Fruit fly (Drosophila melanogaster) whole organism, embryonic: ENCODE measurements around the gene DhpD.

Source experiments
- Antp ChIP-seq: fragments of 200-800 bp; sonication (Bioruptor generic); optimal IDR thresholded peaks from 3 replicates; lab custom pipeline; 2016; ENCODE audit warnings: missing biosample characterization, missing genetic modification characterization
- Bgb ChIP-seq: fragments of 200-800 bp; sonication (Bioruptor generic); IDR thresholded peaks from 2 replicates; pipeline ENCODE4 v1.3.6; 2022; ENCODE audit warnings: missing biosample characterization, missing genetic modification characterization; ENCODE audit not compliant: partially characterized antibody
- BtbVII ChIP-seq: fragments of 200-800 bp; sonication (Bioruptor generic); optimal IDR thresholded peaks from 3 replicates; lab custom pipeline; 2017; ENCODE audit warnings: missing biosample characterization, mild to moderate bottlenecking, missing genetic modification characterization
- CG10543 ChIP-seq: fragments of 200-800 bp; sonication (Bioruptor generic); optimal IDR thresholded peaks from 3 replicates; lab custom pipeline; 2017; ENCODE audit warnings: missing biosample characterization, mild to moderate bottlenecking, missing genetic modification characterization, moderate library complexity
- CG11247 ChIP-seq: fragments of 200-800 bp; sonication (Bioruptor generic); IDR thresholded peaks from 2 replicates; pipeline ENCODE4 v1.3.6; 2022; ENCODE audit warnings: missing biosample characterization, missing genetic modification characterization
- CG13624 ChIP-seq: fragments of 200-800 bp; sonication (Bioruptor generic); optimal IDR thresholded peaks from 2 replicates; lab custom pipeline; 2016; ENCODE audit warnings: missing biosample characterization, missing genetic modification characterization
- CG15011 ChIP-seq: fragments of 200-800 bp; sonication (Bioruptor generic); optimal IDR thresholded peaks from 3 replicates; lab custom pipeline; 2018; ENCODE audit warnings: missing biosample characterization, mild to moderate bottlenecking, missing genetic modification characterization
- CG15696 ChIP-seq: fragments of 200-800 bp; sonication (Bioruptor generic); optimal IDR thresholded peaks from 2 replicates; lab custom pipeline; 2019; ENCODE audit warnings: missing biosample characterization, mild to moderate bottlenecking, missing genetic modification characterization, moderate library complexity
- CG1602 ChIP-seq: fragments of 200-800 bp; sonication (Bioruptor generic); optimal IDR thresholded peaks from 3 replicates; lab custom pipeline; 2016; ENCODE audit warnings: missing biosample characterization, missing genetic modification characterization
- CG1603 ChIP-seq: fragments of 200-800 bp; sonication (Bioruptor generic); optimal IDR thresholded peaks from 2 replicates; lab custom pipeline; 2019; ENCODE audit warnings: missing biosample characterization, mild to moderate bottlenecking, missing genetic modification characterization, moderate library complexity
- CG17612 ChIP-seq: fragments of 200-800 bp; sonication (Bioruptor generic); IDR thresholded peaks from 2 replicates; pipeline ENCODE4 v1.3.6; 2022; ENCODE audit warnings: missing biosample characterization, missing genetic modification characterization
- CG17829 ChIP-seq: fragments of 200-800 bp; optimal IDR thresholded peaks from 2 replicates; lab custom pipeline; 2019; ENCODE audit warnings: missing biosample characterization, mild to moderate bottlenecking, missing genetic modification characterization, moderate library complexity
- CG1792 ChIP-seq: fragments of 200-800 bp; sonication (Bioruptor generic); optimal IDR thresholded peaks from 2 replicates; lab custom pipeline; 2016; ENCODE audit warnings: missing biosample characterization, missing genetic modification characterization
- CG31441 ChIP-seq: fragments of 200-800 bp; sonication (Bioruptor generic); IDR thresholded peaks from 2 replicates; pipeline ENCODE4 v1.3.6; 2022; ENCODE audit warnings: missing biosample characterization, missing genetic modification characterization
- CG3163 ChIP-seq: fragments of 200-800 bp; sonication (Bioruptor generic); optimal IDR thresholded peaks from 3 replicates; lab custom pipeline; 2016; ENCODE audit warnings: missing biosample characterization, missing genetic modification characterization
- CG32532 ChIP-seq: fragments of 200-800 bp; sonication (Bioruptor generic); IDR thresholded peaks from 2 replicates; pipeline ENCODE4 v1.3.6; 2022; ENCODE audit warnings: missing biosample characterization, missing genetic modification characterization
- CG33557 ChIP-seq: fragments of 200-800 bp; sonication (Bioruptor generic); optimal IDR thresholded peaks from 2 replicates; lab custom pipeline; 2019; ENCODE audit warnings: missing biosample characterization, mild to moderate bottlenecking, missing genetic modification characterization, moderate library complexity
- CG34376 ChIP-seq: fragments of 200-800 bp; sonication (Bioruptor generic); optimal IDR thresholded peaks from 2 replicates; lab custom pipeline; 2018; ENCODE audit warnings: missing biosample characterization, mild to moderate bottlenecking, missing genetic modification characterization
- CG4424 ChIP-seq: fragments of 200-800 bp; sonication (Bioruptor generic); optimal IDR thresholded peaks from 3 replicates; lab custom pipeline; 2016; ENCODE audit warnings: missing biosample characterization, missing genetic modification characterization
- CG5180 ChIP-seq: fragments of 200-800 bp; sonication (Bioruptor generic); optimal IDR thresholded peaks from 3 replicates; lab custom pipeline; 2017; ENCODE audit warnings: missing biosample characterization, missing genetic modification characterization, mild to moderate bottlenecking, moderate library complexity, missing genetic modification reagents
- CG7987 ChIP-seq: fragments of 200-800 bp; sonication (Bioruptor generic); optimal IDR thresholded peaks from 2 replicates; lab custom pipeline; 2018; ENCODE audit warnings: missing biosample characterization, mild to moderate bottlenecking, missing genetic modification characterization, moderate library complexity
- CG8478 ChIP-seq: fragments of >200 bp; optimal IDR thresholded peaks from 2 replicates; lab custom pipeline; 2018
- CG9727 ChIP-seq: fragments of 200-800 bp; sonication (Bioruptor generic); optimal IDR thresholded peaks from 3 replicates; lab custom pipeline; 2017; ENCODE audit warnings: missing biosample characterization, mild to moderate bottlenecking, missing genetic modification characterization
- Deaf1 ChIP-seq: fragments of 200-800 bp; optimal IDR thresholded peaks from 3 replicates; lab custom pipeline; 2019; ENCODE audit warnings: missing biosample characterization, mild to moderate bottlenecking, missing genetic modification characterization, moderate library complexity
- Fer1 ChIP-seq: fragments of 200-800 bp; sonication (Bioruptor generic); optimal IDR thresholded peaks from 2 replicates; lab custom pipeline; 2017; ENCODE audit warnings: missing biosample characterization, mild to moderate bottlenecking, missing genetic modification characterization
- Hey ChIP-seq: fragments of 200-800 bp; sonication (Bioruptor generic); optimal IDR thresholded peaks from 3 replicates; lab custom pipeline; 2018; ENCODE audit warnings: missing biosample characterization, mild to moderate bottlenecking, missing genetic modification characterization
- Hr39 ChIP-seq: fragments of >200 bp; optimal IDR thresholded peaks from 2 replicates; lab custom pipeline; 2017
- MBD-R2 ChIP-seq: fragments of 200-800 bp; sonication (Bioruptor generic); IDR thresholded peaks from 2 replicates; pipeline ENCODE4 v1.3.6; 2022; ENCODE audit warnings: missing biosample characterization, missing genetic modification characterization
- MESR4 ChIP-seq: fragments of 200-800 bp; sonication (Bioruptor generic); optimal IDR thresholded peaks from 2 replicates; lab custom pipeline; 2018; ENCODE audit warnings: missing biosample characterization, mild to moderate bottlenecking, missing genetic modification characterization, moderate library complexity
- Med ChIP-seq: fragments of 200-800 bp; sonication (Bioruptor generic); peaks from one replicate; lab custom pipeline; 2016; ENCODE audit warnings: missing biosample characterization, missing genetic modification characterization, mild to moderate bottlenecking, inconsistent platforms, moderate library complexity
- Myb ChIP-seq: fragments of 200-800 bp; sonication (Bioruptor generic); optimal IDR thresholded peaks from 2 replicates; lab custom pipeline; 2016; ENCODE audit warnings: missing biosample characterization, missing genetic modification characterization
- Nf-YC ChIP-seq: fragments of 200-800 bp; optimal IDR thresholded peaks from 3 replicates; lab custom pipeline; 2019; ENCODE audit warnings: missing biosample characterization, mild to moderate bottlenecking, missing genetic modification characterization, moderate library complexity
- Pdp1 ChIP-seq, 2 experiments: fragments of 200-800 bp; sonication (Bioruptor generic); optimal IDR thresholded peaks; 3 replicates each; lab custom pipeline; 2016; ENCODE audit warnings: missing biosample characterization in 2 of 2, missing genetic modification characterization in 2 of 2, mild to moderate bottlenecking in 1 of 2, moderate library complexity in 1 of 2
- Ptx1 ChIP-seq: fragments of 200-800 bp; sonication (Bioruptor generic); IDR thresholded peaks from 2 replicates; pipeline ENCODE4 v1.3.6; 2022; ENCODE audit warnings: missing biosample characterization, missing genetic modification characterization
- chinmo ChIP-seq: fragments of 200-800 bp; sonication (Bioruptor generic); IDR thresholded peaks from 4 replicates; pipeline ENCODE4 v1.3.6; 2022; ENCODE audit warnings: missing biosample characterization, missing genetic modification characterization; ENCODE audit not compliant: partially characterized antibody
- fu2 ChIP-seq: fragments of 200-800 bp; sonication (Bioruptor generic); optimal IDR thresholded peaks from 2 replicates; lab custom pipeline; 2016; ENCODE audit warnings: missing biosample characterization, missing genetic modification characterization
- hkb ChIP-seq, 2 experiments: fragments of 200-800 bp in 1 of 2; fragments of >200 bp in 1 of 2; sonication (Bioruptor generic) in 1 of 2; IDR thresholded peaks in 1 of 2; optimal IDR thresholded peaks in 1 of 2; 2 replicates each; pipeline versions ENCODE4 v1.3.6 to Lab custom; 2017 to 2022; ENCODE audit warnings: missing biosample characterization in 1 of 2, missing genetic modification characterization in 1 of 2
- lbe ChIP-seq: fragments of 200-800 bp; sonication (Bioruptor generic); optimal IDR thresholded peaks from 2 replicates; lab custom pipeline; 2016; ENCODE audit warnings: missing biosample characterization, mild to moderate bottlenecking, missing genetic modification characterization
- mam ChIP-seq: fragments of 200-800 bp; sonication (Bioruptor generic); optimal IDR thresholded peaks from 3 replicates; lab custom pipeline; 2016; ENCODE audit warnings: missing biosample characterization, missing genetic modification characterization
- nerfin-2 ChIP-seq: fragments of 200-800 bp; sonication (Bioruptor generic); IDR thresholded peaks from 2 replicates; pipeline ENCODE4 v1.3.6; 2022; ENCODE audit warnings: missing biosample characterization, missing genetic modification characterization; ENCODE audit not compliant: partially characterized antibody
- pan ChIP-seq, 4 experiments: fragments of >200 bp in 3 of 4; fragments of 200-800 bp in 1 of 4; sonication (Bioruptor generic) in 1 of 4; optimal IDR thresholded peaks in 3 of 4; IDR thresholded peaks in 1 of 4; 2 replicates each; pipeline versions ENCODE4 v1.3.6 to Lab custom; 2017 to 2022; ENCODE audit warnings: missing biosample characterization in 2 of 4, missing genetic modification characterization in 2 of 4, mixed read lengths in 1 of 4
- pfk ChIP-seq: fragments of 200-800 bp; sonication (Bioruptor generic); optimal IDR thresholded peaks from 2 replicates; lab custom pipeline; 2018; ENCODE audit warnings: missing biosample characterization, mild to moderate bottlenecking, missing genetic modification characterization, moderate library complexity
- ranshi ChIP-seq: fragments of 200-800 bp; sonication (Bioruptor generic); IDR thresholded peaks from 2 replicates; pipeline ENCODE4 v1.3.6; 2022; ENCODE audit warnings: missing biosample characterization, missing genetic modification characterization
- ro ChIP-seq: fragments of 200-800 bp; sonication (Bioruptor generic); IDR thresholded peaks from 2 replicates; pipeline ENCODE4 v1.3.6; 2022; ENCODE audit warnings: missing biosample characterization, missing genetic modification characterization
- shn ChIP-seq: fragments of 200-800 bp; sonication (Bioruptor generic); optimal IDR thresholded peaks from 3 replicates; lab custom pipeline; 2016; ENCODE audit warnings: missing biosample characterization, missing genetic modification characterization
- slou ChIP-seq: fragments of 200-800 bp; sonication (Bioruptor generic); optimal IDR thresholded peaks from 3 replicates; lab custom pipeline; 2016; ENCODE audit warnings: missing biosample characterization, missing genetic modification characterization
- sug ChIP-seq: fragments of 200-800 bp; optimal IDR thresholded peaks from 2 replicates; lab custom pipeline; 2019; ENCODE audit warnings: missing biosample characterization, mild to moderate bottlenecking, missing genetic modification characterization, moderate library complexity
- wor ChIP-seq: fragments of 200-800 bp; sonication (Bioruptor generic); IDR thresholded peaks from 2 replicates; pipeline ENCODE4 v1.3.6; 2022; ENCODE audit warnings: missing biosample characterization, missing genetic modification characterization

The DhpD gene

dm6 chr3R:4236534-4236933 lies 7.5 kb upstream of the DhpD start (continued):
- TF ChIP-seq CG1603 (no peak), Deaf1 (peak; percentile 10), CG15011 (GFP tag; lab: Kevin White, UChicago) (no peak), pan (optimal IDR thresholded peaks at IDR 0.05; lab: Kevin White, UChicago) (no peak), pan (GFP tag; optimal IDR thresholded peaks at IDR 0.05 in 1 of 2, IDR thresholded peaks at IDR 0.05 in 1 of 2) (peak in 1 of 2 experiments; percentile 9), CG33557 (no peak), CG3163 (peak; percentile 76), CG15696 (no peak), MESR4 (GFP tag; lab: Kevin White, UChicago) (no peak), CG7987 (no peak), CG11247 (GFP tag; lab: Robert Waterston, UW) (no peak), CG31441 (GFP tag; lab: Robert Waterston, UW) (no peak), slou (GFP tag; lab: Kevin White, UChicago) (no peak), CG4424 (GFP tag; lab: Kevin White, UChicago) (no peak), Antp (GFP tag; lab: Kevin White, UChicago) (no peak), Ptx1 (GFP tag; lab: Robert Waterston, UW) (no peak), lbe (peak; percentile 6), CG17612 (GFP tag; lab: Robert Waterston, UW) (no peak), pfk (no peak), CG1602 (GFP tag; lab: Kevin White, UChicago) (no peak), Nf-YC (tag; lab: Kevin White, UChicago) (no peak), ro (GFP tag; lab: Robert Waterston, UW) (no peak), CG8478 (no peak), CG9727 (GFP tag; lab: Kevin White, UChicago) (no peak), nerfin-2 (GFP tag; lab: Robert Waterston, UW) (no peak), MBD-R2 (no peak), BtbVII (GFP tag; lab: Kevin White, UChicago) (no peak), wor (GFP tag; lab: Robert Waterston, UW) (no peak)

dm6 chr3R:4234991-4235553 lies 6.0 kb upstream of the DhpD start, which contains the start of gene Gel:
TSS of gene Gel (plus strand) at chr3R:4235217.
- TF ChIP-seq Hey (tag; lab: Kevin White, UChicago) (no peak), Myb (GFP tag; lab: Kevin White, UChicago) (no peak), CG10543 (GFP tag; lab: Kevin White, UChicago) (peak; percentile 3), Hr39 (lab: Kevin White, UChicago) (peak; percentile 90), CG5180 (GFP tag; lab: Kevin White, UChicago) (no peak), CG13624 (GFP tag; lab: Kevin White, UChicago) (peak; percentile 7), shn (GFP tag; lab: Kevin White, UChicago) (no peak), Med (GFP tag; lab: Kevin White, UChicago) (peak; percentile 38), ranshi (GFP tag; lab: Robert Waterston, UW) (no peak), BtbVII (GFP tag; lab: Kevin White, UChicago) (no peak), CG32532 (GFP tag; lab: Robert Waterston, UW) (no peak), chinmo (GFP tag; lab: Robert Waterston, UW) (0 out of 4 replicates have a peak, but pooled peaks have one; percentile 28), sug (peak; percentile 46), fu2 (GFP tag; lab: Kevin White, UChicago) (no peak), CG34376 (peak; percentile 88), CG33557 (no peak), mam (no peak), Fer1 (GFP tag; lab: Kevin White, UChicago) (no peak), CG17829 (tag; lab: Kevin White, UChicago) (no peak), Deaf1 (peak; percentile 65), CG1792 (GFP tag; lab: Kevin White, UChicago) (no peak), hkb (optimal IDR thresholded peaks at IDR 0.05; lab: Kevin White, UChicago) (no peak), hkb (GFP tag; IDR thresholded peaks at IDR 0.05; lab: Robert Waterston, UW) (no peak), Bgb (0 out of 2 replicates have a peak, but pooled peaks have one; percentile 18), Pdp1 (GFP tag; optimal IDR thresholded peaks at IDR 0.05; lab: Kevin White, UChicago) (peak in 1 of 2 experiments; percentile 48)
